Worm (Caenorhabditis elegans) whole organism, L4 larva: ENCODE data around the gene byn-1.

ENCODE experiments used
- F10B5.3 ChIP-seq: sonication (generic microtip); optimal IDR thresholded peaks from 2 replicates; lab custom pipeline; 2016; ENCODE audit warnings: mild to moderate bottlenecking, missing genetic modification characterization, missing compliant biosample characterization
- F26F4.8 ChIP-seq: fragments of 200-800 bp; sonication (Bioruptor generic); conservative IDR thresholded peaks from 2 replicates; pipeline ENCODE4 v1.3.6; 2022; ENCODE audit warnings: missing genetic modification characterization, missing compliant biosample characterization
- F44E2.7 ChIP-seq: fragments of 200-800 bp; sonication (Bioruptor generic); IDR thresholded peaks from 2 replicates; pipeline ENCODE4 v2.1.2; 2022; ENCODE audit warnings: missing genetic modification characterization, missing compliant biosample characterization
- F49E8.2 ChIP-seq: sonication (generic microtip); optimal IDR thresholded peaks from 2 replicates; lab custom pipeline; 2016; ENCODE audit warnings: missing compliant biosample characterization, mild to moderate bottlenecking, missing genetic modification characterization, borderline replicate concordance
- R02D3.7 ChIP-seq: fragments of 150-350 bp; sonication (generic microtip); optimal IDR thresholded peaks from 3 replicates; lab custom pipeline; 2014; ENCODE audit warnings: missing biosample characterization, missing genetic modification characterization
- T20F7.1 ChIP-seq: fragments of 200-800 bp; sonication (Bioruptor generic); optimal IDR thresholded peaks from 2 replicates; lab custom pipeline; 2018; ENCODE audit warnings: mild to moderate bottlenecking, missing genetic modification characterization, missing compliant biosample characterization
- Y48G9A.11 ChIP-seq: fragments of 200-800 bp; sonication (Bioruptor generic); IDR thresholded peaks from 2 replicates; pipeline ENCODE4 v1.3.6; 2022; ENCODE audit warnings: missing genetic modification reagents, missing genetic modification characterization, missing compliant biosample characterization
- ZK337.2 ChIP-seq: fragments of 200-800 bp; sonication (Bioruptor generic); IDR thresholded peaks from 2 replicates; pipeline ENCODE4 v1.3.6; 2022; ENCODE audit warnings: missing genetic modification reagents, missing genetic modification characterization, missing compliant biosample characterization
- aha-1 ChIP-seq: fragments of 150-350 bp; peaks from one replicate; lab custom pipeline; 2014; ENCODE audit warnings: missing biosample characterization, missing genetic modification characterization
- ama-1 ChIP-seq: fragments of 150-350 bp; optimal IDR thresholded peaks from 2 replicates; lab custom pipeline; 2014; ENCODE audit warnings: inconsistent platforms, mixed read lengths
- ceh-20 ChIP-seq: fragments of 200-800 bp; sonication (Bioruptor generic); IDR thresholded peaks from 2 replicates; pipeline ENCODE4 v1.3.6; 2022; ENCODE audit warnings: missing genetic modification reagents, missing genetic modification characterization, missing compliant biosample characterization
- ceh-28 ChIP-seq: fragments of 150-350 bp; optimal IDR thresholded peaks from 2 replicates; lab custom pipeline; 2014; ENCODE audit warnings: missing biosample characterization, missing genetic modification reagents, missing genetic modification characterization
- ces-1 ChIP-seq: fragments of 150-350 bp; sonication (generic microtip); optimal IDR thresholded peaks from 4 replicates; lab custom pipeline; 2014; ENCODE audit warnings: missing biosample characterization, missing genetic modification reagents, missing genetic modification characterization
- daf-12 ChIP-seq: fragments of 150-350 bp; optimal IDR thresholded peaks from 2 replicates; lab custom pipeline; 2014; ENCODE audit warnings: missing biosample characterization, missing genetic modification reagents, missing genetic modification characterization
- daf-8 ChIP-seq: fragments of 200-800 bp; sonication (Bioruptor generic); IDR thresholded peaks from 2 replicates; pipeline ENCODE4 v1.3.6; 2022; ENCODE audit warnings: missing genetic modification characterization, missing compliant biosample characterization
- dmd-6 ChIP-seq: fragments of 200-800 bp; sonication (Bioruptor generic); IDR thresholded peaks from 2 replicates; pipeline ENCODE4 v1.3.6; 2022; ENCODE audit warnings: missing genetic modification reagents, missing genetic modification characterization, missing compliant biosample characterization
- dpl-1 ChIP-seq: fragments of 150-350 bp; optimal IDR thresholded peaks from 2 replicates; lab custom pipeline; 2014; ENCODE audit warnings: missing biosample characterization, missing genetic modification reagents, missing genetic modification characterization
- duxl-1 ChIP-seq: sonication (generic microtip); optimal IDR thresholded peaks from 2 replicates; lab custom pipeline; 2016; ENCODE audit warnings: mild to moderate bottlenecking, missing genetic modification characterization, moderate library complexity, missing compliant biosample characterization; ENCODE audit not compliant: poor library complexity
- egl-43 ChIP-seq: fragments of 200-800 bp; sonication (Bioruptor generic); IDR thresholded peaks from 2 replicates; pipeline ENCODE4 v1.3.6; 2022; ENCODE audit warnings: missing genetic modification reagents, missing genetic modification characterization, missing compliant biosample characterization
- hif-1 ChIP-seq, 2 experiments: sonication (generic microtip); optimal IDR thresholded peaks; 2 replicates each; lab custom pipeline; 2016 to 2017; ENCODE audit warnings: missing compliant biosample characterization in 2 of 2, missing genetic modification characterization in 2 of 2, missing genetic modification reagents in 2 of 2, missing genotype in 2 of 2, mild to moderate bottlenecking in 1 of 2
- hlh-11 ChIP-seq: fragments of 200-800 bp; sonication (Bioruptor generic); optimal IDR thresholded peaks from 2 replicates; lab custom pipeline; 2018; ENCODE audit warnings: mild to moderate bottlenecking, missing genetic modification characterization, missing compliant biosample characterization
- hlh-30 ChIP-seq: sonication (generic microtip); optimal IDR thresholded peaks from 2 replicates; lab custom pipeline; 2017; ENCODE audit warnings: antibody characterized with exemption, mild to moderate bottlenecking, missing genetic modification characterization, missing compliant biosample characterization; ENCODE audit not compliant: insufficient read depth
- hmg-1.1 ChIP-seq: fragments of 200-800 bp; sonication (Bioruptor generic); IDR thresholded peaks from 2 replicates; pipeline ENCODE4 v1.3.6; 2022; ENCODE audit warnings: missing genetic modification reagents, missing genetic modification characterization, missing compliant biosample characterization
- lim-7 ChIP-seq: fragments of 200-800 bp; sonication (Bioruptor generic); IDR thresholded peaks from 2 replicates; pipeline ENCODE4 v1.3.6; 2022; ENCODE audit warnings: missing genetic modification characterization, missing compliant biosample characterization
- lin-38 ChIP-seq: fragments of 200-800 bp; sonication (Bioruptor generic); IDR thresholded peaks from 2 replicates; pipeline ENCODE4 v1.3.6; 2022; ENCODE audit warnings: missing genetic modification reagents, missing genetic modification characterization, missing compliant biosample characterization
- lir-3 ChIP-seq: sonication (generic microtip); optimal IDR thresholded peaks from 2 replicates; lab custom pipeline; 2016; ENCODE audit warnings: mild to moderate bottlenecking, missing genetic modification characterization, missing compliant biosample characterization
- lsy-2 ChIP-seq, 2 experiments: fragments of 150-350 bp in 1 of 2; sonication (generic microtip) in 1 of 2; optimal IDR thresholded peaks; 2 replicates each; lab custom pipeline; 2014 to 2017; ENCODE audit warnings: missing biosample characterization in 2 of 2, missing genetic modification characterization in 2 of 2
- madf-9 ChIP-seq: fragments of 200-800 bp; sonication (Bioruptor generic); conservative IDR thresholded peaks from 2 replicates; pipeline ENCODE4 v1.3.6; 2022; ENCODE audit warnings: missing genetic modification reagents, missing genetic modification characterization, missing compliant biosample characterization
- mdl-1 ChIP-seq, 2 experiments: fragments of 150-350 bp in 1 of 2; sonication (generic microtip) in 1 of 2; optimal IDR thresholded peaks; 2 replicates each; lab custom pipeline; 2014 to 2017; ENCODE audit warnings: missing biosample characterization in 2 of 2, missing genetic modification characterization in 2 of 2
- mdt-29 ChIP-seq: fragments of 200-800 bp; sonication (Bioruptor generic); IDR thresholded peaks from 2 replicates; pipeline ENCODE4 v1.3.6; 2022; ENCODE audit warnings: missing genetic modification reagents, missing genetic modification characterization, missing compliant biosample characterization
- mes-2 ChIP-seq: sonication (generic microtip); optimal IDR thresholded peaks from 2 replicates; lab custom pipeline; 2016; ENCODE audit warnings: missing genotype, mild to moderate bottlenecking, missing genetic modification characterization, missing compliant biosample characterization; ENCODE audit not compliant: poor library complexity, severe bottlenecking
- mxl-3 ChIP-seq: fragments of 200-800 bp; sonication (Bioruptor generic); optimal IDR thresholded peaks from 2 replicates; lab custom pipeline; 2018; ENCODE audit warnings: mild to moderate bottlenecking, missing genetic modification characterization, missing compliant biosample characterization
- nhr-111 ChIP-seq: fragments of 200-800 bp; sonication (Bioruptor generic); optimal IDR thresholded peaks from 2 replicates; lab custom pipeline; 2018; ENCODE audit warnings: mild to moderate bottlenecking, missing genetic modification characterization, missing compliant biosample characterization
- nhr-237 ChIP-seq: sonication (generic microtip); optimal IDR thresholded peaks from 2 replicates; lab custom pipeline; 2017; ENCODE audit warnings: missing biosample characterization, missing genetic modification characterization
- nhr-28 ChIP-seq: fragments of 150-350 bp; optimal IDR thresholded peaks from 2 replicates; lab custom pipeline; 2014; ENCODE audit warnings: missing biosample characterization, missing genetic modification characterization
- nhr-42 ChIP-seq: fragments of 200-800 bp; sonication (Bioruptor generic); IDR thresholded peaks from 2 replicates; pipeline ENCODE4 v1.3.6; 2022; ENCODE audit warnings: missing genetic modification characterization, missing compliant biosample characterization
- nhr-48 ChIP-seq: sonication (generic microtip); optimal IDR thresholded peaks from 2 replicates; lab custom pipeline; 2016; ENCODE audit warnings: mild to moderate bottlenecking, missing genetic modification characterization, missing compliant biosample characterization
- nhr-77 ChIP-seq: fragments of 150-350 bp; optimal IDR thresholded peaks from 2 replicates; lab custom pipeline; 2014; ENCODE audit warnings: missing biosample characterization, missing genetic modification characterization
- pha-4 ChIP-seq, 2 experiments: fragments of 150-350 bp in 1 of 2; fragments of 200-800 bp in 1 of 2; sonication (Bioruptor generic) in 1 of 2; IDR thresholded peaks in 1 of 2; optimal IDR thresholded peaks in 1 of 2; 2 replicates each; pipeline versions ENCODE4 v1.3.6 to Lab custom; 2014 to 2022; ENCODE audit warnings: missing genetic modification characterization in 2 of 2, missing genetic modification reagents in 2 of 2, missing biosample characterization in 1 of 2, missing compliant biosample characterization in 1 of 2
- pqm-1 ChIP-seq: sonication (generic microtip); optimal IDR thresholded peaks from 2 replicates; lab custom pipeline; 2017; ENCODE audit warnings: missing biosample characterization, missing genetic modification characterization
- rbr-2 ChIP-seq: sonication (generic microtip); optimal IDR thresholded peaks from 2 replicates; lab custom pipeline; 2016; ENCODE audit warnings: missing genotype, missing genetic modification characterization, missing compliant biosample characterization
- sdz-12 ChIP-seq: fragments of 200-800 bp; sonication (Bioruptor generic); optimal IDR thresholded peaks from 2 replicates; lab custom pipeline; 2018; ENCODE audit warnings: mild to moderate bottlenecking, missing genetic modification characterization, missing compliant biosample characterization
- snpc-1.2 ChIP-seq: fragments of 200-800 bp; sonication (Bioruptor generic); IDR thresholded peaks from 2 replicates; pipeline ENCODE4 v1.3.6; 2022; ENCODE audit warnings: missing genetic modification reagents, missing genetic modification characterization, missing compliant biosample characterization
- snpc-4 ChIP-seq: fragments of 150-350 bp; optimal IDR thresholded peaks from 2 replicates; lab custom pipeline; 2014; ENCODE audit warnings: missing biosample characterization, missing genetic modification characterization
- spr-1 ChIP-seq: sonication (generic microtip); optimal IDR thresholded peaks from 2 replicates; lab custom pipeline; 2016; ENCODE audit warnings: mild to moderate bottlenecking, missing genetic modification characterization, missing compliant biosample characterization
- unc-62 ChIP-seq, 3 experiments: fragments of 150-350 bp in 1 of 3; sonication (generic microtip); optimal IDR thresholded peaks in 2 of 3; peaks in 1 of 3; 1 replicate in 1 of 3; 2 replicates in 2 of 3; lab custom pipeline; 2014 to 2017; ENCODE audit warnings: missing biosample characterization in 3 of 3, missing genetic modification characterization in 3 of 3, missing genetic modification reagents in 3 of 3, missing genotype in 1 of 3
- vab-7 ChIP-seq: fragments of 200-800 bp; sonication (Bioruptor generic); IDR thresholded peaks from 2 replicates; pipeline ENCODE4 v1.3.6; 2022; ENCODE audit warnings: missing genetic modification reagents, missing genetic modification characterization, missing compliant biosample characterization
- zfp-3 ChIP-seq: fragments of 200-800 bp; sonication (Bioruptor generic); conservative IDR thresholded peaks from 2 replicates; pipeline ENCODE4 v1.3.6; 2022; ENCODE audit warnings: missing genetic modification reagents, missing genetic modification characterization, missing compliant biosample characterization
- zip-11 ChIP-seq: fragments of 200-800 bp; sonication (Bioruptor generic); IDR thresholded peaks from 2 replicates; pipeline ENCODE4 v1.3.6; 2022; ENCODE audit warnings: missing genetic modification characterization, missing compliant biosample characterization
- ztf-11 ChIP-seq: fragments of 150-350 bp; optimal IDR thresholded peaks from 2 replicates; lab custom pipeline; 2014; ENCODE audit warnings: missing biosample characterization, missing genetic modification characterization
- ztf-7 ChIP-seq: fragments of 150-350 bp; optimal IDR thresholded peaks from 2 replicates; lab custom pipeline; 2014; ENCODE audit warnings: missing biosample characterization, missing genetic modification characterization

The byn-1 gene

DNA sequence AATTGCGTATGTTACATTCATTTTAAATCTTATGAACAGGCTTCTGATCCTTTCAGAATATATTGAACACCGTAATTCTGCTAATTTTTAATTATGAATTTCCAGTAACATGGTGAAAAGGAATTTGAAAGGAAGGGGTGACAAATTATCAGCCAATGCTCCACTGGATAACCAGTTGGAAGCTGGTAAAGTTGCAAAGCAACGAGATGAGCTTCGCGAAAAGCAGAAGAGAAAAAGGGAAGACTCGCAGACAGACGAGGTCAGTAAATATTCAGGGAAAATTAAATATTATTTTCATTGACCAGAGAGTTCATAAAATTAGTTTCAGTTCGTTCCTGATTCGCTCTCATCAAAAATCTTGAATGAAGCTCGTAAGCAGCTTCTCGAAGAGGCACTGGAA, at the start of gene byn-1:
TSS of gene byn-1 (plus strand) at position 106 of the 400 bp plus-strand sequence.
- TF ChIP-seq F26F4.8 (GFP tag; lab: Robert Waterston, UW) (no peak), nhr-77 (no peak), spr-1 (tag; lab: Kevin White, UChicago) (no peak), nhr-42 (GFP tag; lab: Robert Waterston, UW) (no peak), lir-3 (tag; lab: Kevin White, UChicago) (no peak), mdl-1 (tag; optimal IDR thresholded peaks at IDR 0.05; lab: Kevin White, UChicago) (no peak), madf-9 (GFP tag; lab: Robert Waterston, UW) (no peak), sdz-12 (GFP tag; lab: Kevin White, UChicago) (no peak), ztf-11 (no peak), Y48G9A.11 (GFP tag; lab: Robert Waterston, UW) (peak; percentile 46; the same call in 1 of the 2 replicates), dpl-1 (GFP tag; lab: Kevin White, UChicago) (no peak), daf-12 (tag; lab: Kevin White, UChicago) (no peak), nhr-48 (tag; lab: Kevin White, UChicago) (no peak), ztf-7 (tag; lab: Kevin White, UChicago) (no peak), snpc-1.2 (GFP tag; lab: Robert Waterston, UW) (peak; percentile 51; the same call in 1 of the 2 replicates), lin-38 (GFP tag; lab: Robert Waterston, UW) (peak; percentile 58), ZK337.2 (GFP tag; lab: Robert Waterston, UW) (no peak), hlh-11 (tag; lab: Kevin White, UChicago) (no peak), pha-4 (GFP tag; IDR thresholded peaks at IDR 0.05; lab: Robert Waterston, UW) (peak; percentile 54; the same call in 1 of the 2 replicates), pha-4 (tag; optimal IDR thresholded peaks at IDR 0.05; lab: Kevin White, UChicago) (no peak), nhr-237 (tag; lab: Kevin White, UChicago) (no peak), ama-1 (lab: Kevin White, UChicago) (peak; percentile 47), aha-1 (no peak), F44E2.7 (GFP tag; lab: Robert Waterston, UW) (no peak), lsy-2 (tag; optimal IDR thresholded peaks at IDR 0.05; lab: Kevin White, UChicago) (no peak), ceh-28 (no peak), mxl-3 (GFP tag; lab: Kevin White, UChicago) (no peak), mes-2 (tag; lab: Kevin White, UChicago) (peak; percentile 36), F10B5.3 (tag; lab: Kevin White, UChicago) (no peak), snpc-4 (tag; lab: Kevin White, UChicago) (no peak), dmd-6 (GFP tag; lab: Robert Waterston, UW) (no peak), mdt-29 (GFP tag; lab: Robert Waterston, UW) (no peak), R02D3.7 (tag; lab: Kevin White, UChicago) (no peak), daf-8 (GFP tag; lab: Robert Waterston, UW) (no peak), egl-43 (GFP tag; lab: Robert Waterston, UW) (no peak), unc-62 (GFP tag; optimal IDR thresholded peaks at IDR 0.05 in 1 of 2; lab: Kevin White, UChicago) (no peak), unc-62 (tag; optimal IDR thresholded peaks at IDR 0.05; lab: Kevin White, UChicago) (no peak), lim-7 (no peak), zip-11 (GFP tag; lab: Robert Waterston, UW) (no peak), T20F7.1 (GFP tag; lab: Kevin White, UChicago) (no peak), zfp-3 (GFP tag; lab: Robert Waterston, UW) (no peak), F49E8.2 (peak; percentile 34), ces-1 (no peak), hif-1 (tag; optimal IDR thresholded peaks at IDR 0.05; lab: Kevin White, UChicago) (no peak), vab-7 (GFP tag; lab: Robert Waterston, UW) (no peak), ceh-20 (GFP tag; lab: Robert Waterston, UW) (no peak), rbr-2 (tag; lab: Kevin White, UChicago) (no peak), duxl-1 (tag; lab: Kevin White, UChicago) (peak; percentile 8), hlh-30 (tag; lab: Kevin White, UChicago) (no peak), nhr-28 (tag; lab: Kevin White, UChicago) (no peak), nhr-111 (GFP tag; lab: Kevin White, UChicago) (no peak), pqm-1 (tag; lab: Kevin White, UChicago) (no peak), hmg-1.1 (no peak)
